Fruit fly (Drosophila melanogaster): ENCODE measurements around the gene jus.

- TF ChIP-seq Gug (GFP tag; IDR thresholded peaks at IDR 0.05) (no peak), pdm3 (GFP tag; optimal IDR thresholded peaks at IDR 0.05) (no peak), CG11294 (GFP tag; IDR thresholded peaks at IDR 0.05) (no peak), fd85E (GFP tag; optimal IDR thresholded peaks at IDR 0.05) (no peak), CG7368 (GFP tag; optimal IDR thresholded peaks at IDR 0.05) (no peak), Smox (GFP tag; optimal IDR thresholded peaks at IDR 0.05) (no peak), CG9139 (GFP tag; optimal IDR thresholded peaks at IDR 0.05) (no peak), CG3032 (tag; optimal IDR thresholded peaks at IDR 0.05) (no peak), CG6163 (GFP tag; IDR thresholded peaks at IDR 0.05) (no peak), CG16779 (tag; optimal IDR thresholded peaks at IDR 0.05) (no peak)
Observed at dm6 chr3R:29238623-29239022, 43.8 kb upstream of the jus start, which contains the start of gene CG11951.

Data from whole organism, prepupa.